Fruit fly (Drosophila melanogaster): ENCODE measurements around the gene mkg-p.

dm6 chr3L:8395630-8396168 lies 9.4 kb downstream of the mkg-p start, which contains the start of gene CG7120:
- TF ChIP-seq h (optimal IDR thresholded peaks at IDR 0.05) (no peak), Sin3A (optimal IDR thresholded peaks at IDR 0.05) (no peak), psq (optimal IDR thresholded peaks at IDR 0.05) (no peak), insv (optimal IDR thresholded peaks at IDR 0.05) (no peak), Myc (optimal IDR thresholded peaks at IDR 0.05) (no peak), ttk (optimal IDR thresholded peaks at IDR 0.05) (no peak)

All from Kc167 (cell line).